Fruit fly (Drosophila melanogaster): ENCODE data around the gene CG3795.

CG3795 gene

DNA sequence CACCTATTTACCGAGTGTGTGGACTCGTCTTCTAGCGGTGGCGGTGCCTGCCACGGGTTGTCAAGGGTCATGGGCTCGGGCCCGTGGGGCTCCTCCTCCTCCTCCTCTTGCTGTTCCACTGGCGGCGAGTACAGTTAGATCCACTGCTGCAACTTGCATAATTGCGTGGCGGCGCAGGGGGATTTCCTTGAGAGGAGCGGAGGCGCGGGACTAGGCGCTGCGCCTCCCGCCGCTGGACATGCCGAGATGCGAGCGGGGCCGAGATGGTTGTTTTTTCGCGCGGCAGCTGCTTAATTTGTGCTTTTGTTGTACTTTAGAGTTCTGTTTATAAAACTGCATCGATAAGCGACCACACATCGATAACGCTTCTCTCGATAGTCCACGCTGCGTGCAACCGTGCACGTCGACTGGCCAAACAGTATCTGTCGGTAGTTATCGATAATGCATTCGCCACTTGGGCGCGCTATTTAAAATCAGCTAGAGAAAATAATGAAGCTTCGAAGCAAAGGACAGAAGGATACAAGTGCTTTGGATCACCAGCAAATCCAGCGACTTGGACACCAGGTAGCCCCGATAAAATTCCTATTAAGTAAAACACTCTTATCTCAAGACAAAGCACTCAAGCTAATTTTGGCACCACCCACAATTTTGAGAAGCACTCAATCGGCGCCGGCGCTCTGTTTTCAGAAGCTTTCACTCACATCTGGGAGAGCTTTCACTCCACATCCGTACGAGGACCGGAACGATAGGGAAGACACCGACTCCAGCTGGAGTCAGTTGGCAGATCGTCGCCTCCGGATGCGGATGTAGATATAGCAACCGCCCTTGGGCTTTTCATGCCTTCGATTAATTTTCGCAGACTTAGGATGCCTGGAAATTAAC is 14.2 kb downstream of the CG3795 start, which contains the start of gene a6:
TSS of gene a6 (minus strand) at position 361 of the 882 bp plus-strand sequence.
- no peak for TF ChIP-seq Snoo (tag; optimal IDR thresholded peaks at IDR 0.05)
- TF ChIP-seq Pif1A (GFP tag; optimal IDR thresholded peaks at IDR 0.05), result no peak
- TF ChIP-seq CG34367 (tag; optimal IDR thresholded peaks at IDR 0.05), result no peak
- TF ChIP-seq fd96Ca (GFP tag; IDR thresholded peaks at IDR 0.05), result peak; percentile 15; the same call in 1 of the 3 replicates
- no peak for TF ChIP-seq CG13204 (GFP tag; optimal IDR thresholded peaks at IDR 0.05)

dm6 chrX:1692553-1692952 is 17.4 kb downstream of the CG3795 start, which contains the start of gene CG32809:
TSS of gene CG32809 (minus strand) at chrX:1692768.
- TF ChIP-seq Pif1A (GFP tag; optimal IDR thresholded peaks at IDR 0.05) (no peak), CG17806 (tag; optimal IDR thresholded peaks at IDR 0.05) (no peak), CG8159 (tag; optimal IDR thresholded peaks at IDR 0.05) (no peak), CG15710 (tag; optimal IDR thresholded peaks at IDR 0.05) (no peak), CG32121 (GFP tag; IDR thresholded peaks at IDR 0.05) (no peak), gl (tag; optimal IDR thresholded peaks at IDR 0.05) (no peak), CG13204 (GFP tag; optimal IDR thresholded peaks at IDR 0.05) (no peak), CG8301 (tag; optimal IDR thresholded peaks at IDR 0.05) (no peak)

DNA sequence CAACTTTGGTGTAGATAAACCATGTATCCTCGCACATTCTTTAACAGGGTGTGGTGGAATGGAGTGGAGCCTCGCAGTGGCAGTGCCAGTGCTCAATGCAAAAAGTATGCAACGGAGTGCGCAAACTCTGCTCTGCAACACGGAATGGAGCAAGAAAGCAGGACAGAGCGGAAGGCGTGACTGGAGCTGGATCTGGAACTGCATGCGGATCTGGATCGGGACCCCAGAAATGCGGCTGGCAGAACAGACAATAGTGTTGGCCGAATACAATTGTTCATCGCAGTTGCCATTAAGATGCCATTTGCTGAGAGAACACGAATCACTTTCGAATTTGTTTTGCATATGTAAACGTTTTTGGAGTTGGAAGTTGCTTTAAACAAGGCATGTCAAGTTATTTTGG is 18.5 kb downstream of the CG3795 start:
- TF ChIP-seq Pif1A (GFP tag; optimal IDR thresholded peaks at IDR 0.05) (no peak), D1 (tag; optimal IDR thresholded peaks at IDR 0.05) (no peak), CG13204 (GFP tag; optimal IDR thresholded peaks at IDR 0.05) (no peak), rn (GFP tag; IDR thresholded peaks at IDR 0.05) (no peak), CG15710 (tag; optimal IDR thresholded peaks at IDR 0.05) (no peak), CG32121 (GFP tag; IDR thresholded peaks at IDR 0.05) (no peak), CG10348 (GFP tag; IDR thresholded peaks at IDR 0.05) (no peak), CG8301 (tag; optimal IDR thresholded peaks at IDR 0.05) (no peak), CG17806 (tag; optimal IDR thresholded peaks at IDR 0.05) (no peak), Ets98B (GFP tag; IDR thresholded peaks at IDR 0.05) (no peak), CG14655 (GFP tag; optimal IDR thresholded peaks at IDR 0.05) (no peak), Pif1B (GFP tag; optimal IDR thresholded peaks at IDR 0.05) (no peak), CG12605 (GFP tag; IDR thresholded peaks at IDR 0.05) (no peak), CG8159 (tag; optimal IDR thresholded peaks at IDR 0.05) (no peak), Snoo (tag; optimal IDR thresholded peaks at IDR 0.05) (no peak)

DNA sequence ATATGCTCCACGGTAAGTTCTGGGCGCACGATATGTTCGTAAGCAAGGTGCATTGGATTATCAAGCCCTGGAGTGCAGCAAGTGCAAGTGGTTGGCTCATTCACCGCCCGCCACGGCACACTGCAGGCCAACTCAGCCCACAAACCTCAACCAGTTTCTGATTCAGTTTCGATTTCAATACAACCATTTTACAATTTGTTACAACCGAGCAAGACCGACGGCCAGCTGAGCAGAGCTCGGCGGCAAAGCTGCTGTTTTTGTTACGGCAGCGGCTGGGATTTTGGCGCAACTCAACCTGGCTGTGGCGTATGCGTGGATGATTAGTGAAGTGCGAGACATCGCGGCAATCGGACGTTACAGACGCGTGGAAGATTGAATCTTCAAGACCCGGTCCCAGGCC is 23.7 kb downstream of the CG3795 start, which contains the start of gene b6:
TSS of gene b6 (plus strand) at position 320 of the 400 bp plus-strand sequence.
- TF ChIP-seq Snoo (tag; optimal IDR thresholded peaks at IDR 0.05), result no peak
- no peak for TF ChIP-seq fd96Ca (GFP tag; IDR thresholded peaks at IDR 0.05)
- no peak for TF ChIP-seq Ets98B (GFP tag; IDR thresholded peaks at IDR 0.05)
- no peak for TF ChIP-seq Pif1B (GFP tag; optimal IDR thresholded peaks at IDR 0.05)
- TF ChIP-seq D1 (tag; optimal IDR thresholded peaks at IDR 0.05), result no peak
- no peak for TF ChIP-seq CG8159 (tag; optimal IDR thresholded peaks at IDR 0.05)
- TF ChIP-seq EcR (GFP tag; optimal IDR thresholded peaks at IDR 0.05), result no peak
- TF ChIP-seq gl (tag; optimal IDR thresholded peaks at IDR 0.05), result no peak
- TF ChIP-seq Pif1A (GFP tag; optimal IDR thresholded peaks at IDR 0.05), result no peak

dm6 chrX:1681266-1681665 is 28.7 kb downstream of the CG3795 start, which contains the start of gene CG14797:
TSS of gene CG14797 (plus strand) at chrX:1681566.
- TF ChIP-seq CG8301 (tag; optimal IDR thresholded peaks at IDR 0.05), result no peak
- no peak for TF ChIP-seq fd96Ca (GFP tag; IDR thresholded peaks at IDR 0.05)
- TF ChIP-seq CG32121 (GFP tag; IDR thresholded peaks at IDR 0.05), result no peak
- no peak for TF ChIP-seq CG8159 (tag; optimal IDR thresholded peaks at IDR 0.05)
- no peak for TF ChIP-seq gl (tag; optimal IDR thresholded peaks at IDR 0.05)
- no peak for TF ChIP-seq Snoo (tag; optimal IDR thresholded peaks at IDR 0.05)
- no peak for TF ChIP-seq D1 (tag; optimal IDR thresholded peaks at IDR 0.05)
- TF ChIP-seq CG10348 (GFP tag; IDR thresholded peaks at IDR 0.05), result no peak
- TF ChIP-seq CG17806 (tag; optimal IDR thresholded peaks at IDR 0.05), result no peak
- no peak for TF ChIP-seq Ets98B (GFP tag; IDR thresholded peaks at IDR 0.05)
- TF ChIP-seq CG12605 (GFP tag; IDR thresholded peaks at IDR 0.05), result no peak
- TF ChIP-seq CG13204 (GFP tag; optimal IDR thresholded peaks at IDR 0.05), result no peak
- no peak for TF ChIP-seq rn (GFP tag; IDR thresholded peaks at IDR 0.05)
- no peak for TF ChIP-seq Pif1B (GFP tag; optimal IDR thresholded peaks at IDR 0.05)
- TF ChIP-seq CG34367 (tag; optimal IDR thresholded peaks at IDR 0.05), result no peak

dm6 chrX:1669840-1670239 is 40.1 kb downstream of the CG3795 start:
- TF ChIP-seq gl (tag; optimal IDR thresholded peaks at IDR 0.05) (no peak), D1 (tag; optimal IDR thresholded peaks at IDR 0.05) (no peak), CG14655 (GFP tag; optimal IDR thresholded peaks at IDR 0.05) (no peak), Pif1A (GFP tag; optimal IDR thresholded peaks at IDR 0.05) (no peak), CG8159 (tag; optimal IDR thresholded peaks at IDR 0.05) (no peak), EcR (GFP tag; optimal IDR thresholded peaks at IDR 0.05) (no peak), CG34367 (tag; optimal IDR thresholded peaks at IDR 0.05) (no peak), CG13204 (GFP tag; optimal IDR thresholded peaks at IDR 0.05) (no peak)

DNA sequence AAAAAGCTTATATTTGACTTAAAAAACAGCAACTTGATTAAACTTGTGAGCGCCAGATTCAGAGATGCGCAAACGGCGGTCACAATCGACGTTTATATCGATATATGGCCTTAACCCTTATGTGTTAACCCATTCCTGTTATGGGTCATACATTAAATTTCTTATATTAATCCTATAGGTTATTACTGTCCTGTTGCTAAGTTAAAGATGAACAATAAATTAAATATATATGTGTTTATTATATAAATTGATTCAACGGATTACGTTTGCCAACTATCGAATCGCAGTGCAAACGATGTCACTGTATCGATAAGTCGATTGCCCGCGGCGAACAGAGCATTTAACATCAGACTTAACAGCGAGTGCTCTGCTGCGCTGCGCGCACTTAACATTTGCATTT is 40.8 kb downstream of the CG3795 start, which contains the start of the genes CG3740 and hfw:
TSS of gene CG3740 (minus strand) at position 84 of the 400 bp plus-strand sequence.
TSS of gene hfw (plus strand) at position 357 of the 400 bp plus-strand sequence.
- TF ChIP-seq CG8301 (tag; optimal IDR thresholded peaks at IDR 0.05), result no peak
- TF ChIP-seq CG15710 (tag; optimal IDR thresholded peaks at IDR 0.05), result peak; percentile 61
- no peak for TF ChIP-seq CG34367 (tag; optimal IDR thresholded peaks at IDR 0.05)
- TF ChIP-seq rn (GFP tag; IDR thresholded peaks at IDR 0.05), result peak; percentile 72; the same call in 1 of the 2 replicates
- peak; percentile 80 for TF ChIP-seq CG4496 (GFP tag; IDR thresholded peaks at IDR 0.05)
- TF ChIP-seq CG8159 (tag; optimal IDR thresholded peaks at IDR 0.05), result peak; percentile 64
- peak; percentile 35 for TF ChIP-seq Pif1B (GFP tag; optimal IDR thresholded peaks at IDR 0.05)
- peak; percentile 58 for TF ChIP-seq CG17806 (tag; optimal IDR thresholded peaks at IDR 0.05)
- no peak for TF ChIP-seq CG14655 (GFP tag; optimal IDR thresholded peaks at IDR 0.05)
- no peak for TF ChIP-seq gl (tag; optimal IDR thresholded peaks at IDR 0.05)
- peak; percentile 45 for TF ChIP-seq Snoo (tag; optimal IDR thresholded peaks at IDR 0.05)
- no peak for TF ChIP-seq CG13204 (GFP tag; optimal IDR thresholded peaks at IDR 0.05)
- peak; percentile 51 for TF ChIP-seq Ets98B (GFP tag; IDR thresholded peaks at IDR 0.05)
- TF ChIP-seq CG9948 (tag; optimal IDR thresholded peaks at IDR 0.05), result peak; percentile 52
- 0 out of 2 replicates have a peak, but pooled peaks have one; percentile 4 for TF ChIP-seq CG12605 (GFP tag; IDR thresholded peaks at IDR 0.05)
- no peak for TF ChIP-seq Pif1A (GFP tag; optimal IDR thresholded peaks at IDR 0.05)
- TF ChIP-seq CG10348 (GFP tag; IDR thresholded peaks at IDR 0.05), result 0 out of 2 replicates have a peak, but pooled peaks have one; percentile 9
- no peak for TF ChIP-seq EcR (GFP tag; optimal IDR thresholded peaks at IDR 0.05)
- peak; percentile 42; the same call in 1 of the 3 replicates for TF ChIP-seq fd96Ca (GFP tag; IDR thresholded peaks at IDR 0.05)
- no peak for TF ChIP-seq D1 (tag; optimal IDR thresholded peaks at IDR 0.05)
- peak; percentile 72 for TF ChIP-seq CG32121 (GFP tag; IDR thresholded peaks at IDR 0.05)
